Worm (Caenorhabditis elegans) whole organism, L4 larva: ENCODE data around the gene ttm-2.
A peak's percentile ranks its signal among the peaks of the same experiment; 100 is the strongest.

Experiments used
- F26F4.8 ChIP-seq: fragments of 200-800 bp; sonication (Bioruptor generic); conservative IDR thresholded peaks from 2 replicates; pipeline ENCODE4 v1.3.6; 2022; ENCODE audit warnings: missing genetic modification characterization, missing compliant biosample characterization
- F49E8.2 ChIP-seq: sonication (generic microtip); optimal IDR thresholded peaks from 2 replicates; lab custom pipeline; 2016; ENCODE audit warnings: missing compliant biosample characterization, mild to moderate bottlenecking, missing genetic modification characterization, borderline replicate concordance
- ZK337.2 ChIP-seq: fragments of 200-800 bp; sonication (Bioruptor generic); IDR thresholded peaks from 2 replicates; pipeline ENCODE4 v1.3.6; 2022; ENCODE audit warnings: missing genetic modification reagents, missing genetic modification characterization, missing compliant biosample characterization
- aly-2 ChIP-seq: sonication (generic microtip); optimal IDR thresholded peaks from 2 replicates; lab custom pipeline; 2018; ENCODE audit warnings: missing biosample characterization, missing genetic modification characterization
- ama-1 ChIP-seq: fragments of 150-350 bp; optimal IDR thresholded peaks from 2 replicates; lab custom pipeline; 2014; ENCODE audit warnings: inconsistent platforms, mixed read lengths
- attf-4 ChIP-seq: sonication (generic microtip); optimal IDR thresholded peaks from 3 replicates; lab custom pipeline; 2017; ENCODE audit warnings: missing biosample characterization, missing genetic modification characterization
- ctbp-1 ChIP-seq: fragments of 200-800 bp; sonication (Bioruptor generic); IDR thresholded peaks from 2 replicates; pipeline ENCODE4 v1.3.6; 2022; ENCODE audit warnings: missing genetic modification reagents, missing genetic modification characterization, missing compliant biosample characterization
- daf-12 ChIP-seq: fragments of 150-350 bp; optimal IDR thresholded peaks from 2 replicates; lab custom pipeline; 2014; ENCODE audit warnings: missing biosample characterization, missing genetic modification reagents, missing genetic modification characterization
- daf-16 ChIP-seq, 3 experiments: sonication (generic microtip); optimal IDR thresholded peaks; 2 replicates each; lab custom pipeline; 2016 to 2017; ENCODE audit warnings: missing genetic modification characterization in 3 of 3, missing genetic modification reagents in 3 of 3, mild to moderate bottlenecking in 2 of 3, missing compliant biosample characterization in 2 of 3, missing biosample characterization in 1 of 3, moderate library complexity in 1 of 3
- duxl-1 ChIP-seq: sonication (generic microtip); optimal IDR thresholded peaks from 2 replicates; lab custom pipeline; 2016; ENCODE audit warnings: mild to moderate bottlenecking, missing genetic modification characterization, moderate library complexity, missing compliant biosample characterization; ENCODE audit not compliant: poor library complexity
- dve-1 ChIP-seq: sonication (generic microtip); optimal IDR thresholded peaks from 2 replicates; lab custom pipeline; 2017; ENCODE audit warnings: antibody characterized with exemption, mild to moderate bottlenecking, missing genetic modification characterization, missing compliant biosample characterization; ENCODE audit not compliant: insufficient read depth
- egl-27 ChIP-seq: sonication (generic microtip); optimal IDR thresholded peaks from 3 replicates; lab custom pipeline; 2017; ENCODE audit warnings: missing biosample characterization, missing genetic modification reagents, missing genetic modification characterization
- gei-8 ChIP-seq: fragments of 200-800 bp; sonication (Bioruptor generic); optimal IDR thresholded peaks from 2 replicates; lab custom pipeline; 2018; ENCODE audit warnings: mild to moderate bottlenecking, missing genetic modification characterization, missing compliant biosample characterization
- hmg-1.1 ChIP-seq: fragments of 200-800 bp; sonication (Bioruptor generic); IDR thresholded peaks from 2 replicates; pipeline ENCODE4 v1.3.6; 2022; ENCODE audit warnings: missing genetic modification reagents, missing genetic modification characterization, missing compliant biosample characterization
- lin-1 ChIP-seq: fragments of 200-800 bp; sonication (Bioruptor generic); IDR thresholded peaks from 2 replicates; pipeline ENCODE4 v1.3.6; 2022; ENCODE audit warnings: missing genetic modification reagents, missing genetic modification characterization, missing compliant biosample characterization
- lin-13 ChIP-seq: fragments of 150-350 bp; optimal IDR thresholded peaks from 2 replicates; lab custom pipeline; 2014; ENCODE audit warnings: missing biosample characterization, missing genetic modification reagents, missing genetic modification characterization
- lin-38 ChIP-seq: fragments of 200-800 bp; sonication (Bioruptor generic); IDR thresholded peaks from 2 replicates; pipeline ENCODE4 v1.3.6; 2022; ENCODE audit warnings: missing genetic modification reagents, missing genetic modification characterization, missing compliant biosample characterization
- madf-9 ChIP-seq: fragments of 200-800 bp; sonication (Bioruptor generic); conservative IDR thresholded peaks from 2 replicates; pipeline ENCODE4 v1.3.6; 2022; ENCODE audit warnings: missing genetic modification reagents, missing genetic modification characterization, missing compliant biosample characterization
- mdt-29 ChIP-seq: fragments of 200-800 bp; sonication (Bioruptor generic); IDR thresholded peaks from 2 replicates; pipeline ENCODE4 v1.3.6; 2022; ENCODE audit warnings: missing genetic modification reagents, missing genetic modification characterization, missing compliant biosample characterization
- mep-1 ChIP-seq: fragments of 150-350 bp; sonication (generic microtip); optimal IDR thresholded peaks from 3 replicates; lab custom pipeline; 2014; ENCODE audit warnings: missing biosample characterization, missing genetic modification characterization
- mes-2 ChIP-seq: sonication (generic microtip); optimal IDR thresholded peaks from 2 replicates; lab custom pipeline; 2016; ENCODE audit warnings: missing genotype, mild to moderate bottlenecking, missing genetic modification characterization, missing compliant biosample characterization; ENCODE audit not compliant: poor library complexity, severe bottlenecking
- mxl-2 ChIP-seq: fragments of 200-800 bp; sonication (Bioruptor generic); conservative IDR thresholded peaks from 2 replicates; pipeline ENCODE4 v1.3.6; 2022; ENCODE audit warnings: missing genetic modification reagents, missing genetic modification characterization, missing compliant biosample characterization
- mxl-3 ChIP-seq: fragments of 200-800 bp; sonication (Bioruptor generic); optimal IDR thresholded peaks from 2 replicates; lab custom pipeline; 2018; ENCODE audit warnings: mild to moderate bottlenecking, missing genetic modification characterization, missing compliant biosample characterization
- nhr-102 ChIP-seq: sonication (generic microtip); optimal IDR thresholded peaks from 2 replicates; lab custom pipeline; 2016; ENCODE audit warnings: mild to moderate bottlenecking, missing genetic modification characterization, moderate library complexity, missing compliant biosample characterization
- nhr-11 ChIP-seq: fragments of 150-350 bp; optimal IDR thresholded peaks from 2 replicates; lab custom pipeline; 2014; ENCODE audit warnings: missing biosample characterization, missing genetic modification characterization
- nhr-111 ChIP-seq: fragments of 200-800 bp; sonication (Bioruptor generic); optimal IDR thresholded peaks from 2 replicates; lab custom pipeline; 2018; ENCODE audit warnings: mild to moderate bottlenecking, missing genetic modification characterization, missing compliant biosample characterization
- nhr-237 ChIP-seq: sonication (generic microtip); optimal IDR thresholded peaks from 2 replicates; lab custom pipeline; 2017; ENCODE audit warnings: missing biosample characterization, missing genetic modification characterization
- nhr-25 ChIP-seq: sonication (generic microtip); optimal IDR thresholded peaks from 2 replicates; lab custom pipeline; 2017; ENCODE audit warnings: missing genetic modification characterization, mild to moderate bottlenecking, missing compliant biosample characterization, antibody characterized with exemption, moderate library complexity, borderline replicate concordance; ENCODE audit not compliant: insufficient read depth
- nhr-28 ChIP-seq: fragments of 150-350 bp; optimal IDR thresholded peaks from 2 replicates; lab custom pipeline; 2014; ENCODE audit warnings: missing biosample characterization, missing genetic modification characterization
- nhr-41 ChIP-seq: fragments of 200-800 bp; sonication (Bioruptor generic); IDR thresholded peaks from 2 replicates; pipeline ENCODE4 v1.3.6; 2022; ENCODE audit warnings: missing genetic modification reagents, missing genetic modification characterization, missing compliant biosample characterization
- nhr-6 ChIP-seq: fragments of 150-350 bp; optimal IDR thresholded peaks from 2 replicates; lab custom pipeline; 2014; ENCODE audit warnings: missing biosample characterization, missing genetic modification characterization
- nhr-77 ChIP-seq: fragments of 150-350 bp; optimal IDR thresholded peaks from 2 replicates; lab custom pipeline; 2014; ENCODE audit warnings: missing biosample characterization, missing genetic modification characterization
- rbr-2 ChIP-seq: sonication (generic microtip); optimal IDR thresholded peaks from 2 replicates; lab custom pipeline; 2016; ENCODE audit warnings: missing genotype, missing genetic modification characterization, missing compliant biosample characterization
- sdz-12 ChIP-seq: fragments of 200-800 bp; sonication (Bioruptor generic); optimal IDR thresholded peaks from 2 replicates; lab custom pipeline; 2018; ENCODE audit warnings: mild to moderate bottlenecking, missing genetic modification characterization, missing compliant biosample characterization
- spr-3 ChIP-seq: fragments of 200-800 bp; sonication (Bioruptor generic); optimal IDR thresholded peaks from 2 replicates; lab custom pipeline; 2018; ENCODE audit warnings: mild to moderate bottlenecking, missing genetic modification characterization, missing compliant biosample characterization
- tag-97 ChIP-seq: fragments of 200-800 bp; sonication (Bioruptor generic); IDR thresholded peaks from 2 replicates; pipeline ENCODE4 v1.3.6; 2022; ENCODE audit warnings: missing genetic modification characterization, missing compliant biosample characterization
- tra-1 ChIP-seq: fragments of 200-800 bp; sonication (Bioruptor generic); IDR thresholded peaks from 2 replicates; pipeline ENCODE4 v1.3.6; 2022; ENCODE audit warnings: missing genetic modification reagents, missing genetic modification characterization, missing compliant biosample characterization
- unc-62 ChIP-seq, 3 experiments: fragments of 150-350 bp in 1 of 3; sonication (generic microtip); optimal IDR thresholded peaks in 2 of 3; peaks in 1 of 3; 1 replicate in 1 of 3; 2 replicates in 2 of 3; lab custom pipeline; 2014 to 2017; ENCODE audit warnings: missing biosample characterization in 3 of 3, missing genetic modification characterization in 3 of 3, missing genetic modification reagents in 3 of 3, missing genotype in 1 of 3
- zfp-2 ChIP-seq: sonication (generic microtip); optimal IDR thresholded peaks from 2 replicates; lab custom pipeline; 2016; ENCODE audit warnings: mild to moderate bottlenecking, missing genetic modification characterization, missing compliant biosample characterization
- zip-2 ChIP-seq: fragments of 150-350 bp; optimal IDR thresholded peaks from 2 replicates; lab custom pipeline; 2014; ENCODE audit warnings: missing biosample characterization, missing genetic modification characterization
- ztf-11 ChIP-seq: fragments of 150-350 bp; optimal IDR thresholded peaks from 2 replicates; lab custom pipeline; 2014; ENCODE audit warnings: missing biosample characterization, missing genetic modification characterization

Gene ttm-2

ce11 chrII:4739984-4740462 lies 26.2 kb downstream of the ttm-2 start, which contains the start of gene eas-1 (continued):
- TF ChIP-seq nhr-77 (tag; lab: Kevin White, UChicago) (no peak), tra-1 (GFP tag; lab: Robert Waterston, UW) (peak; percentile 54; the same call in 1 of the 2 replicates), ztf-11 (no peak), mep-1 (tag; lab: Kevin White, UChicago) (no peak), tag-97 (GFP tag; lab: Robert Waterston, UW) (0 out of 2 replicates have a peak, but pooled peaks have one; percentile 79), lin-38 (peak; percentile 80), nhr-25 (no peak), zip-2 (tag; lab: Kevin White, UChicago) (no peak), sdz-12 (GFP tag; lab: Kevin White, UChicago) (no peak), spr-3 (GFP tag; lab: Kevin White, UChicago) (no peak), F26F4.8 (GFP tag; lab: Robert Waterston, UW) (no peak), gei-8 (GFP tag; lab: Kevin White, UChicago) (no peak), ama-1 (no peak), nhr-102 (peak; percentile 39), zfp-2 (tag; lab: Kevin White, UChicago) (no peak), ctbp-1 (GFP tag; lab: Robert Waterston, UW) (no peak), madf-9 (GFP tag; lab: Robert Waterston, UW) (peak; percentile 71), nhr-111 (GFP tag; lab: Kevin White, UChicago) (no peak), hmg-1.1 (GFP tag; lab: Robert Waterston, UW) (peak; percentile 66), mdt-29 (GFP tag; lab: Robert Waterston, UW) (no peak), nhr-6 (tag; lab: Kevin White, UChicago) (peak; percentile 73), mxl-3 (peak; percentile 96), aly-2 (tag; lab: Kevin White, UChicago) (no peak), mes-2 (tag; lab: Kevin White, UChicago) (peak; percentile 99), nhr-237 (no peak), nhr-11 (tag; lab: Kevin White, UChicago) (peak; percentile 12), duxl-1 (tag; lab: Kevin White, UChicago) (peak; percentile 15)

- TF ChIP-seq daf-12 (tag; lab: Kevin White, UChicago): no peak
- TF ChIP-seq daf-16 (GFP tag; optimal IDR thresholded peaks at IDR 0.05; lab: Kevin White, UChicago): no peak
- TF ChIP-seq daf-16 (tag; optimal IDR thresholded peaks at IDR 0.05; lab: Kevin White, UChicago): no peak
- peak in 1 of 2 experiments; percentile 3 for TF ChIP-seq unc-62 (GFP tag; optimal IDR thresholded peaks at IDR 0.05 in 1 of 2; lab: Kevin White, UChicago)
- TF ChIP-seq unc-62 (tag; optimal IDR thresholded peaks at IDR 0.05; lab: Kevin White, UChicago): no peak
- TF ChIP-seq dve-1: no peak
- TF ChIP-seq rbr-2 (tag; lab: Kevin White, UChicago): no peak
- TF ChIP-seq F49E8.2: no peak
- TF ChIP-seq, all 104 proteins: peak for 1
These were observed 28.8 kb downstream of the ttm-2 start, which contains the start of gene ctsa-1.1 for ce11 chrII:4737348-4737747. ctsa-1.1 (plus strand) TSS chrII:4737648.

ce11 chrII:4736585-4736984 lies 29.6 kb downstream of the ttm-2 start:
- peak in 1 of 2 experiments; percentile 6 for TF ChIP-seq unc-62 (GFP tag; optimal IDR thresholded peaks at IDR 0.05 in 1 of 2; lab: Kevin White, UChicago)
- no peak for TF ChIP-seq unc-62 (tag; optimal IDR thresholded peaks at IDR 0.05; lab: Kevin White, UChicago)
- no peak for TF ChIP-seq lin-13 (GFP tag; lab: Kevin White, UChicago)
- TF ChIP-seq mxl-2: no peak
- no peak for TF ChIP-seq duxl-1 (tag; lab: Kevin White, UChicago)
- no peak for TF ChIP-seq nhr-77 (tag; lab: Kevin White, UChicago)
- TF ChIP-seq egl-27 (tag; lab: Kevin White, UChicago): no peak
- TF ChIP-seq daf-16 (GFP tag; optimal IDR thresholded peaks at IDR 0.05; lab: Kevin White, UChicago): peak in 1 of 2 experiments; percentile 90
- no peak for TF ChIP-seq daf-16 (tag; optimal IDR thresholded peaks at IDR 0.05; lab: Kevin White, UChicago)
- no peak for TF ChIP-seq lin-1 (GFP tag; lab: Robert Waterston, UW)
- no peak for TF ChIP-seq nhr-28 (tag; lab: Kevin White, UChicago)
- TF ChIP-seq ZK337.2 (GFP tag; lab: Robert Waterston, UW): no peak
- no peak for TF ChIP-seq rbr-2 (tag; lab: Kevin White, UChicago)
- no peak for TF ChIP-seq attf-4 (tag; lab: Kevin White, UChicago)
- no peak for TF ChIP-seq nhr-41 (GFP tag; lab: Robert Waterston, UW)
